Worm (Caenorhabditis elegans) whole organism, L2 larva: ENCODE measurements around the gene ubh-4.

Source experiments
- ZK546.5 ChIP-seq: sonication (generic microtip); optimal IDR thresholded peaks from 2 replicates; lab custom pipeline; 2017; ENCODE audit warnings: missing biosample characterization, missing genetic modification characterization
- aly-2 ChIP-seq: fragments of 150-350 bp; optimal IDR thresholded peaks from 2 replicates; lab custom pipeline; 2014; ENCODE audit warnings: missing biosample characterization, missing genetic modification characterization
- lin-13 ChIP-seq: fragments of 150-350 bp; optimal IDR thresholded peaks from 2 replicates; lab custom pipeline; 2014; ENCODE audit warnings: missing biosample characterization, missing genetic modification reagents, missing genetic modification characterization
- nhr-10 ChIP-seq: sonication (generic microtip); optimal IDR thresholded peaks from 2 replicates; lab custom pipeline; 2017; ENCODE audit warnings: missing biosample characterization, missing genetic modification characterization
- nhr-237 ChIP-seq: fragments of 150-350 bp; optimal IDR thresholded peaks from 2 replicates; lab custom pipeline; 2014; ENCODE audit warnings: missing biosample characterization, missing genetic modification characterization

- TF ChIP-seq aly-2 (tag; lab: Kevin White, UChicago): no peak
- no peak for TF ChIP-seq lin-13 (GFP tag; lab: Kevin White, UChicago)
- TF ChIP-seq nhr-10 (tag; lab: Kevin White, UChicago): no peak
- no peak for TF ChIP-seq ZK546.5
- no peak for TF ChIP-seq nhr-237 (tag; lab: Kevin White, UChicago)
These were observed 18.8 kb downstream of the ubh-4 start for ce11 chrII:8020580-8021044.
